Worm (Caenorhabditis elegans) whole organism, L3 larva: ENCODE data around the gene R04A9.9.
A peak's percentile ranks its signal among the peaks of the same experiment; 100 is the strongest.

Source experiments
- R02D3.7 ChIP-seq: fragments of 150-350 bp; optimal IDR thresholded peaks from 2 replicates; lab custom pipeline; 2014; ENCODE audit warnings: missing biosample characterization, missing genetic modification characterization
- ZK546.5 ChIP-seq: sonication (generic microtip); optimal IDR thresholded peaks from 2 replicates; lab custom pipeline; 2017; ENCODE audit warnings: missing biosample characterization, missing genetic modification characterization
- aly-2 ChIP-seq: fragments of 150-350 bp; optimal IDR thresholded peaks from 2 replicates; lab custom pipeline; 2014; ENCODE audit warnings: missing biosample characterization, missing genetic modification characterization
- ceh-16 ChIP-seq: sonication (generic microtip); optimal IDR thresholded peaks from 2 replicates; lab custom pipeline; 2017; ENCODE audit warnings: missing biosample characterization, missing genetic modification characterization
- ceh-82 ChIP-seq: fragments of 150-350 bp; optimal IDR thresholded peaks from 2 replicates; lab custom pipeline; 2014; ENCODE audit warnings: missing biosample characterization, missing genetic modification characterization
- ceh-9 ChIP-seq: sonication (generic microtip); optimal IDR thresholded peaks from 2 replicates; lab custom pipeline; 2018; ENCODE audit warnings: missing biosample characterization, missing genetic modification characterization
- egl-27 ChIP-seq: sonication (generic microtip); optimal IDR thresholded peaks from 4 replicates; lab custom pipeline; 2017; ENCODE audit warnings: missing biosample characterization, missing genetic modification reagents, missing genetic modification characterization
- elt-1 ChIP-seq: fragments of 150-350 bp; optimal IDR thresholded peaks from 2 replicates; lab custom pipeline; 2014; ENCODE audit warnings: missing biosample characterization, missing genetic modification characterization
- elt-2 ChIP-seq: sonication (generic microtip); optimal IDR thresholded peaks from 2 replicates; lab custom pipeline; 2016; ENCODE audit warnings: missing genetic modification reagents, mild to moderate bottlenecking, missing genetic modification characterization, missing compliant biosample characterization
- eor-1 ChIP-seq, 2 experiments: fragments of 150-350 bp; optimal IDR thresholded peaks; 2 replicates each; lab custom pipeline; 2014 to 2018; ENCODE audit warnings: missing biosample characterization in 2 of 2, missing genetic modification characterization in 2 of 2
- fkh-10 ChIP-seq: sonication (generic microtip); optimal IDR thresholded peaks from 2 replicates; lab custom pipeline; 2017; ENCODE audit warnings: missing biosample characterization, missing genetic modification reagents, missing genetic modification characterization
- fkh-2 ChIP-seq: fragments of 150-350 bp; optimal IDR thresholded peaks from 2 replicates; lab custom pipeline; 2014; ENCODE audit warnings: missing biosample characterization, missing genetic modification reagents, missing genetic modification characterization
- fos-1 ChIP-seq: fragments of 150-350 bp; optimal IDR thresholded peaks from 2 replicates; lab custom pipeline; 2014; ENCODE audit warnings: missing biosample characterization, missing genetic modification characterization
- jun-1 ChIP-seq: fragments of 150-350 bp; optimal IDR thresholded peaks from 2 replicates; lab custom pipeline; 2014; ENCODE audit warnings: missing biosample characterization, missing genetic modification reagents, missing genetic modification characterization
- lin-15B ChIP-seq: fragments of 150-350 bp; optimal IDR thresholded peaks from 2 replicates; lab custom pipeline; 2014; ENCODE audit warnings: missing biosample characterization, missing genetic modification characterization
- mdl-1 ChIP-seq: fragments of 150-350 bp; optimal IDR thresholded peaks from 2 replicates; lab custom pipeline; 2014; ENCODE audit warnings: missing biosample characterization, missing genetic modification characterization
- mml-1 ChIP-seq: fragments of 150-350 bp; sonication (generic microtip); optimal IDR thresholded peaks from 3 replicates; lab custom pipeline; 2014; ENCODE audit warnings: missing biosample characterization, missing genetic modification characterization
- nfya-1 ChIP-seq: sonication (generic microtip); optimal IDR thresholded peaks from 2 replicates; lab custom pipeline; 2017; ENCODE audit warnings: missing genetic modification characterization, mild to moderate bottlenecking, missing compliant biosample characterization, antibody characterized with exemption, moderate library complexity; ENCODE audit not compliant: insufficient read depth
- nhr-12 ChIP-seq: fragments of 150-350 bp; optimal IDR thresholded peaks from 2 replicates; lab custom pipeline; 2014; ENCODE audit warnings: missing biosample characterization, missing genetic modification characterization
- nhr-23 ChIP-seq: fragments of 150-350 bp; optimal IDR thresholded peaks from 2 replicates; lab custom pipeline; 2014; ENCODE audit warnings: missing biosample characterization, missing genetic modification reagents, missing genetic modification characterization
- nhr-237 ChIP-seq: fragments of 150-350 bp; optimal IDR thresholded peaks from 2 replicates; lab custom pipeline; 2014; ENCODE audit warnings: missing biosample characterization, missing genetic modification characterization
- nhr-25 ChIP-seq: sonication (generic microtip); optimal IDR thresholded peaks from 2 replicates; lab custom pipeline; 2017; ENCODE audit warnings: missing biosample characterization, missing genetic modification characterization
- nhr-28 ChIP-seq: fragments of 150-350 bp; optimal IDR thresholded peaks from 2 replicates; lab custom pipeline; 2014; ENCODE audit warnings: missing biosample characterization, missing genetic modification characterization
- nhr-43 ChIP-seq: sonication (generic microtip); optimal IDR thresholded peaks from 2 replicates; lab custom pipeline; 2016; ENCODE audit warnings: mild to moderate bottlenecking, missing genetic modification characterization, missing compliant biosample characterization; ENCODE audit not compliant: poor library complexity, severe bottlenecking
- nhr-67 ChIP-seq: fragments of 150-350 bp; optimal IDR thresholded peaks from 2 replicates; lab custom pipeline; 2014; ENCODE audit warnings: missing biosample characterization, missing genetic modification characterization
- nhr-76 ChIP-seq: fragments of 150-350 bp; sonication (generic microtip); optimal IDR thresholded peaks from 5 replicates; lab custom pipeline; 2014; ENCODE audit warnings: missing biosample characterization, missing genetic modification characterization
- pqm-1 ChIP-seq: fragments of 150-350 bp; optimal IDR thresholded peaks from 2 replicates; lab custom pipeline; 2017; ENCODE audit warnings: missing biosample characterization, missing genetic modification characterization, inconsistent platforms
- sea-2 ChIP-seq: fragments of 150-350 bp; sonication (generic microtip); optimal IDR thresholded peaks from 4 replicates; lab custom pipeline; 2014; ENCODE audit warnings: missing biosample characterization, missing genetic modification reagents, missing genetic modification characterization
- tbx-2 ChIP-seq: sonication (generic microtip); optimal IDR thresholded peaks from 2 replicates; lab custom pipeline; 2016; ENCODE audit warnings: mild to moderate bottlenecking, missing genetic modification characterization, missing compliant biosample characterization
- unc-62 ChIP-seq: fragments of 150-350 bp; sonication (generic microtip); optimal IDR thresholded peaks from 4 replicates; lab custom pipeline; 2014; ENCODE audit warnings: missing biosample characterization, missing genetic modification reagents, missing genetic modification characterization
- zag-1 ChIP-seq: fragments of 150-350 bp; optimal IDR thresholded peaks from 2 replicates; lab custom pipeline; 2014; ENCODE audit warnings: missing biosample characterization, missing genetic modification characterization
- ztf-11 ChIP-seq: fragments of 150-350 bp; optimal IDR thresholded peaks from 2 replicates; lab custom pipeline; 2014; ENCODE audit warnings: missing biosample characterization, missing genetic modification characterization

Gene R04A9.9

ce11 chrX:410073-410572 is 19.8 kb upstream of the R04A9.9 start (continued):
- peak; percentile 95 for TF ChIP-seq tbx-2 (tag; lab: Kevin White, UChicago)
- no peak for TF ChIP-seq nhr-67
- TF ChIP-seq ceh-9 (tag; lab: Kevin White, UChicago): peak; percentile 82
- TF ChIP-seq nhr-12 (tag; lab: Kevin White, UChicago): peak; percentile 8
- peak; percentile 79 for TF ChIP-seq nfya-1 (tag; lab: Kevin White, UChicago)
- TF ChIP-seq zag-1 (tag; lab: Kevin White, UChicago): no peak
- TF ChIP-seq pqm-1 (tag; lab: Kevin White, UChicago): peak; percentile 83
- TF ChIP-seq R02D3.7 (tag; lab: Kevin White, UChicago): peak; percentile 78
- TF ChIP-seq unc-62 (GFP tag; lab: Kevin White, UChicago): no peak
- no peak for TF ChIP-seq ZK546.5 (tag; lab: Kevin White, UChicago)
- TF ChIP-seq lin-15B (tag; lab: Kevin White, UChicago): peak; percentile 52
- TF ChIP-seq ceh-82 (tag; lab: Kevin White, UChicago): peak; percentile 88
- TF ChIP-seq fkh-10 (GFP tag; lab: Kevin White, UChicago): peak; percentile 79

- TF ChIP-seq pqm-1 (tag; lab: Kevin White, UChicago) (no peak), nhr-12 (tag; lab: Kevin White, UChicago) (no peak), nhr-76 (no peak), nhr-28 (no peak), tbx-2 (tag; lab: Kevin White, UChicago) (no peak), egl-27 (no peak), elt-1 (tag; lab: Kevin White, UChicago) (no peak), ceh-82 (tag; lab: Kevin White, UChicago) (no peak)
Observed at ce11 chrX:404597-404996, 14.2 kb upstream of the R04A9.9 start, which contains the start of gene R04A9.1. Gene R04A9.1, plus strand, starts transcription at chrX:404897.

- TF ChIP-seq nhr-43 (peak; percentile 39), jun-1 (tag; lab: Kevin White, UChicago) (peak; percentile 12), nhr-23 (tag; lab: Kevin White, UChicago) (peak; percentile 25), ZK546.5 (tag; lab: Kevin White, UChicago) (no peak)
- TF ChIP-seq, all 47 proteins: peak for 3
Observed at ce11 chrX:402951-403350, 12.6 kb upstream of the R04A9.9 start.

ce11 chrX:399535-399934 is 9.2 kb upstream of the R04A9.9 start:
- no peak for TF ChIP-seq nhr-25 (tag; lab: Kevin White, UChicago)
- TF ChIP-seq elt-1 (tag; lab: Kevin White, UChicago): no peak
- TF ChIP-seq zag-1 (tag; lab: Kevin White, UChicago): no peak
- TF ChIP-seq eor-1 (tag; optimal IDR thresholded peaks at IDR 0.05; lab: Kevin White, UChicago): no peak
- TF ChIP-seq unc-62 (GFP tag; lab: Kevin White, UChicago): no peak
- TF ChIP-seq ztf-11: no peak
- no peak for TF ChIP-seq mdl-1 (tag; lab: Kevin White, UChicago)
- no peak for TF ChIP-seq nhr-28
- no peak for TF ChIP-seq aly-2
- no peak for TF ChIP-seq elt-2
- no peak for TF ChIP-seq nhr-237 (tag; lab: Kevin White, UChicago)
- no peak for TF ChIP-seq ceh-16 (tag; lab: Kevin White, UChicago)
- TF ChIP-seq egl-27: no peak
- no peak for TF ChIP-seq mml-1
- no peak for TF ChIP-seq fkh-2 (tag; lab: Kevin White, UChicago)
- TF ChIP-seq lin-15B (tag; lab: Kevin White, UChicago): no peak
- TF ChIP-seq R02D3.7 (tag; lab: Kevin White, UChicago): no peak

- TF ChIP-seq fos-1 (tag; lab: Kevin White, UChicago) (no peak), fkh-2 (tag; lab: Kevin White, UChicago) (no peak), sea-2 (GFP tag; lab: Kevin White, UChicago) (no peak), ceh-9 (tag; lab: Kevin White, UChicago) (no peak), nhr-28 (no peak), ztf-11 (no peak), mml-1 (no peak), nhr-67 (no peak), nfya-1 (tag; lab: Kevin White, UChicago) (no peak)
Observed at ce11 chrX:397259-397658, 6.9 kb upstream of the R04A9.9 start, which contains the start of gene R04A9.6. Gene R04A9.6, plus strand, starts transcription at chrX:397559.
